Worm (Caenorhabditis elegans): Measurements from ENCODE around the gene F39C12.1.

F39C12.1 gene

DNA sequence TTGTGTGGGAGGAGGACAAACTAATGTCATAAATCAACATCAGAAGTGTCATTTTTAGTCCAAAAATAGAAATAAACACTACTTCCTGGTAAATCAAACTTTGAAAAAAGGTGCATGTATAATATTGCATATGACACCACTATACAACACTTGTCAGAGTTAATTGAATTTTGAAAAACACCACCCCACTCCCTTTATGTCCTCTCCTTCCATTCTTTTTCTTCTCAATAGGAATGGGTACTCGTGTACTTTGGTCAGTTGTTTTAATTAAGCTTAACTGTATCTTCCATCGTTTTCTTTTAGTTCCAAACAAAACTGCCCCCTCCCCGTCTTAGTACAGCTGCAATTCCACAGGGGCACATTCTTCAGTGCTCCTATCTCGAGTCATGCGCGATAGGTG, 65.5 kb downstream of the F39C12.1 start:
- TF ChIP-seq nhr-90 (tag; optimal IDR thresholded peaks at IDR 0.05; ENCODE audit: poor library complexity), result no peak
- TF ChIP-seq efl-1 (optimal IDR thresholded peaks at IDR 0.05), result no peak
- peak in 1 of 2 experiments; percentile 26 for TF ChIP-seq efl-1 (GFP tag; optimal IDR thresholded peaks at IDR 0.05 in 1 of 2)
- TF ChIP-seq lin-14 (GFP tag; optimal IDR thresholded peaks at IDR 0.05), result peak; percentile 48

Data from whole organism, L1 larva.